Fruit fly (Drosophila melanogaster) whole organism, embryonic: ENCODE measurements around the gene CG14191.

Source experiments
- Atf3 ChIP-seq: fragments of 200-800 bp; sonication (Bioruptor generic); optimal IDR thresholded peaks from 3 replicates; lab custom pipeline; 2016; ENCODE audit warnings: missing biosample characterization, missing genetic modification characterization
- CG12744 ChIP-seq: fragments of 200-800 bp; sonication (Bioruptor generic); optimal IDR thresholded peaks from 2 replicates; lab custom pipeline; 2016; ENCODE audit warnings: missing biosample characterization, missing genetic modification characterization
- CG14441 ChIP-seq: fragments of 200-800 bp; sonication (Bioruptor generic); IDR thresholded peaks from 2 replicates; pipeline ENCODE4 v1.3.6; 2022; ENCODE audit warnings: missing biosample characterization, missing genetic modification characterization
- CG1647 ChIP-seq: fragments of 200-800 bp; sonication (Bioruptor generic); optimal IDR thresholded peaks from 3 replicates; lab custom pipeline; 2016; ENCODE audit warnings: missing biosample characterization, missing genetic modification characterization
- CG17612 ChIP-seq: fragments of 200-800 bp; sonication (Bioruptor generic); IDR thresholded peaks from 2 replicates; pipeline ENCODE4 v1.3.6; 2022; ENCODE audit warnings: missing biosample characterization, missing genetic modification characterization
- CG17912 ChIP-seq: fragments of 200-800 bp; sonication (Bioruptor generic); optimal IDR thresholded peaks from 2 replicates; lab custom pipeline; 2018; ENCODE audit warnings: missing biosample characterization, mild to moderate bottlenecking, missing genetic modification characterization
- CG18599 ChIP-seq: fragments of 200-800 bp; sonication (Bioruptor generic); optimal IDR thresholded peaks from 3 replicates; lab custom pipeline; 2017; ENCODE audit warnings: missing biosample characterization, missing genetic modification characterization, mild to moderate bottlenecking, moderate library complexity, missing genetic modification reagents
- CG18764 ChIP-seq: fragments of 200-800 bp; sonication (Bioruptor generic); optimal IDR thresholded peaks from 3 replicates; lab custom pipeline; 2016; ENCODE audit warnings: missing biosample characterization, missing genetic modification characterization
- CG2202 ChIP-seq: fragments of 200-800 bp; sonication (Bioruptor generic); optimal IDR thresholded peaks from 2 replicates; lab custom pipeline; 2018; ENCODE audit warnings: missing biosample characterization, mild to moderate bottlenecking, missing genetic modification characterization
- CG2875 ChIP-seq: fragments of 200-800 bp; sonication (Bioruptor generic); optimal IDR thresholded peaks from 2 replicates; lab custom pipeline; 2017; ENCODE audit warnings: missing biosample characterization, mild to moderate bottlenecking, missing genetic modification characterization, missing genetic modification reagents
- CG30431 ChIP-seq: fragments of 200-800 bp; sonication (Bioruptor generic); optimal IDR thresholded peaks from 2 replicates; lab custom pipeline; 2017; ENCODE audit warnings: missing biosample characterization, missing genetic modification characterization
- CG32772 ChIP-seq: fragments of 200-800 bp; sonication (Bioruptor generic); IDR thresholded peaks from 2 replicates; pipeline ENCODE4 v1.3.6; 2022; ENCODE audit warnings: missing biosample characterization, missing genetic modification characterization
- CG4328 ChIP-seq: fragments of 200-800 bp; sonication (Bioruptor generic); optimal IDR thresholded peaks from 3 replicates; lab custom pipeline; 2017; ENCODE audit warnings: missing biosample characterization, missing genetic modification reagents, missing genetic modification characterization
- CG8290 ChIP-seq, 3 experiments: fragments of 200-800 bp; sonication (Bioruptor generic); optimal IDR thresholded peaks; 2 replicates each; lab custom pipeline; 2016 to 2019; ENCODE audit warnings: missing biosample characterization in 3 of 3, missing genetic modification characterization in 3 of 3, mild to moderate bottlenecking in 2 of 3, moderate library complexity in 1 of 3
- CG8359 ChIP-seq: fragments of 200-800 bp; sonication (Bioruptor generic); optimal IDR thresholded peaks from 2 replicates; lab custom pipeline; 2017; ENCODE audit warnings: missing biosample characterization, mild to moderate bottlenecking, missing genetic modification characterization, borderline replicate concordance
- CG8478 ChIP-seq: fragments of >200 bp; optimal IDR thresholded peaks from 2 replicates; lab custom pipeline; 2018
- CG9215 ChIP-seq: fragments of 200-800 bp; sonication (Bioruptor generic); IDR thresholded peaks from 2 replicates; pipeline ENCODE4 v1.3.6; 2022; ENCODE audit warnings: missing biosample characterization, missing genetic modification characterization
- CG9437 ChIP-seq: fragments of 200-800 bp; sonication (Bioruptor generic); optimal IDR thresholded peaks from 2 replicates; lab custom pipeline; 2018; ENCODE audit warnings: missing biosample characterization, mild to moderate bottlenecking, missing genetic modification characterization
- CG9932 ChIP-seq: fragments of 200-800 bp; sonication (Bioruptor generic); IDR thresholded peaks from 2 replicates; pipeline ENCODE4 v1.3.6; 2022; ENCODE audit warnings: missing biosample characterization, missing genetic modification characterization
- Dref ChIP-seq: fragments of 200-800 bp; sonication (Bioruptor generic); IDR thresholded peaks from 2 replicates; pipeline ENCODE4 v1.3.6; 2022; ENCODE audit warnings: missing biosample characterization, missing genetic modification characterization
- Lpt ChIP-seq: fragments of >200 bp; optimal IDR thresholded peaks from 2 replicates; lab custom pipeline; 2018; ENCODE audit warnings: missing biosample characterization, missing genetic modification characterization
- Med ChIP-seq: fragments of 200-800 bp; sonication (Bioruptor generic); peaks from one replicate; lab custom pipeline; 2016; ENCODE audit warnings: missing biosample characterization, missing genetic modification characterization, mild to moderate bottlenecking, inconsistent platforms, moderate library complexity
- Mes4 ChIP-seq: fragments of 200-800 bp; sonication (Bioruptor generic); optimal IDR thresholded peaks from 2 replicates; lab custom pipeline; 2016; ENCODE audit warnings: missing biosample characterization, missing genetic modification characterization
- Mrtf ChIP-seq: fragments of 200-800 bp; sonication (Bioruptor generic); IDR thresholded peaks from 3 replicates; pipeline ENCODE4 v1.3.6; 2022; ENCODE audit warnings: missing biosample characterization, missing genetic modification characterization
- Neu2 ChIP-seq: fragments of 200-800 bp; sonication (Bioruptor generic); optimal IDR thresholded peaks from 3 replicates; lab custom pipeline; 2016; ENCODE audit warnings: missing biosample characterization, missing genetic modification characterization, borderline replicate concordance
- Nf-YB ChIP-seq: fragments of 200-800 bp; sonication (Bioruptor generic); optimal IDR thresholded peaks from 3 replicates; lab custom pipeline; 2019; ENCODE audit warnings: missing biosample characterization, mild to moderate bottlenecking, missing genetic modification characterization, moderate library complexity
- Sry-β ChIP-seq: fragments of 200-800 bp; sonication (Bioruptor generic); optimal IDR thresholded peaks from 2 replicates; lab custom pipeline; 2018; ENCODE audit warnings: missing biosample characterization, mild to moderate bottlenecking, missing genetic modification characterization, moderate library complexity
- bigmax ChIP-seq: fragments of 200-800 bp; sonication (Bioruptor generic); optimal IDR thresholded peaks from 2 replicates; lab custom pipeline; 2018; ENCODE audit warnings: missing biosample characterization, mild to moderate bottlenecking, missing genetic modification characterization
- bowl ChIP-seq: fragments of 200-800 bp; sonication (Bioruptor generic); IDR thresholded peaks from 2 replicates; pipeline ENCODE4 v1.3.6; 2022; ENCODE audit warnings: missing biosample characterization, missing genetic modification characterization
- cato ChIP-seq: fragments of 200-800 bp; sonication (Bioruptor generic); optimal IDR thresholded peaks from 2 replicates; lab custom pipeline; 2016; ENCODE audit warnings: missing biosample characterization, missing genetic modification characterization, borderline replicate concordance
- chinmo ChIP-seq: fragments of 200-800 bp; sonication (Bioruptor generic); IDR thresholded peaks from 4 replicates; pipeline ENCODE4 v1.3.6; 2022; ENCODE audit warnings: missing biosample characterization, missing genetic modification characterization; ENCODE audit not compliant: partially characterized antibody
- dati ChIP-seq: fragments of 200-800 bp; sonication (Bioruptor generic); IDR thresholded peaks from 2 replicates; pipeline ENCODE4 v1.3.6; 2022; ENCODE audit warnings: missing biosample characterization, missing genetic modification characterization
- disco-r ChIP-seq: fragments of 200-800 bp; sonication (Bioruptor generic); optimal IDR thresholded peaks from 2 replicates; lab custom pipeline; 2016; ENCODE audit warnings: missing biosample characterization, missing genetic modification characterization
- gcm2 ChIP-seq: fragments of 200-800 bp; sonication (Bioruptor generic); optimal IDR thresholded peaks from 2 replicates; lab custom pipeline; 2016; ENCODE audit warnings: missing biosample characterization, missing genetic modification characterization
- inv ChIP-seq: fragments of 200-800 bp; sonication (Bioruptor generic); IDR thresholded peaks from 2 replicates; pipeline ENCODE4 v1.3.6; 2022; ENCODE audit warnings: missing biosample characterization, missing genetic modification characterization; ENCODE audit not compliant: partially characterized antibody
- nau ChIP-seq: fragments of 200-800 bp; sonication (Bioruptor generic); optimal IDR thresholded peaks from 3 replicates; lab custom pipeline; 2017; ENCODE audit warnings: missing biosample characterization, mild to moderate bottlenecking, missing genetic modification characterization, missing genetic modification reagents
- org-1 ChIP-seq: fragments of 200-800 bp; sonication (Bioruptor generic); optimal IDR thresholded peaks from 2 replicates; lab custom pipeline; 2017; ENCODE audit warnings: missing biosample characterization, missing genetic modification characterization
- prd ChIP-seq, 3 experiments: fragments of >200 bp in 2 of 3; fragments of 200-800 bp in 1 of 3; sonication (Bioruptor generic) in 1 of 3; optimal IDR thresholded peaks in 2 of 3; IDR thresholded peaks in 1 of 3; 2 replicates in 2 of 3; 3 replicates in 1 of 3; pipeline versions ENCODE4 v1.3.6 to Lab custom; 2017 to 2022; ENCODE audit warnings: missing biosample characterization in 1 of 3, missing genetic modification characterization in 1 of 3
- pros ChIP-seq: fragments of 200-800 bp; sonication (Bioruptor generic); optimal IDR thresholded peaks from 3 replicates; lab custom pipeline; 2019; ENCODE audit warnings: missing biosample characterization, mild to moderate bottlenecking, missing genetic modification characterization, moderate library complexity
- sug ChIP-seq: fragments of 200-800 bp; optimal IDR thresholded peaks from 2 replicates; lab custom pipeline; 2019; ENCODE audit warnings: missing biosample characterization, mild to moderate bottlenecking, missing genetic modification characterization, moderate library complexity
- yki ChIP-seq: fragments of >200 bp; optimal IDR thresholded peaks from 3 replicates; lab custom pipeline; 2018
- zfh2 ChIP-seq: fragments of 200-800 bp; sonication (Bioruptor generic); optimal IDR thresholded peaks from 2 replicates; lab custom pipeline; 2016; ENCODE audit warnings: missing biosample characterization, missing genetic modification characterization

Gene CG14191

dm6 chrX:19073878-19074277, 7.6 kb upstream of the CG14191 start (continued):
- no peak for TF ChIP-seq CG2875 (GFP tag; lab: Kevin White, UChicago)
- TF ChIP-seq cato, result no peak
- TF ChIP-seq sug (tag; lab: Kevin White, UChicago), result peak; percentile 74
- TF ChIP-seq bowl (GFP tag; lab: Robert Waterston, UW), result no peak
- TF ChIP-seq CG32772 (GFP tag; lab: Robert Waterston, UW), result peak; percentile 46; the same call in 1 of the 2 replicates
- no peak for TF ChIP-seq Atf3 (GFP tag; lab: Kevin White, UChicago)
- no peak for TF ChIP-seq pros (GFP tag; lab: Kevin White, UChicago)

- TF ChIP-seq CG8478 (lab: Kevin White, UChicago) (no peak), Med (peak; percentile 19), CG17612 (GFP tag; lab: Robert Waterston, UW) (peak; percentile 86), CG8290 (GFP tag; optimal IDR thresholded peaks at IDR 0.05; lab: Kevin White, UChicago) (peak; percentile 87), CG8290 (tag; optimal IDR thresholded peaks at IDR 0.05; lab: Kevin White, UChicago) (peak; percentile 7 to 69)
Observed at dm6 chrX:19074585-19074984, 6.9 kb upstream of the CG14191 start.

- TF ChIP-seq prd (optimal IDR thresholded peaks at IDR 0.05; lab: Kevin White, UChicago) (no peak), prd (GFP tag; IDR thresholded peaks at IDR 0.05; lab: Robert Waterston, UW) (no peak), CG2202 (no peak), CG17912 (GFP tag; lab: Kevin White, UChicago) (no peak), Neu2 (GFP tag; lab: Kevin White, UChicago) (no peak), CG4328 (GFP tag; lab: Kevin White, UChicago) (no peak), CG9437 (GFP tag; lab: Kevin White, UChicago) (no peak), dati (GFP tag; lab: Robert Waterston, UW) (no peak), CG14441 (GFP tag; lab: Robert Waterston, UW) (no peak), Nf-YB (GFP tag; lab: Kevin White, UChicago) (no peak), org-1 (GFP tag; lab: Kevin White, UChicago) (no peak), CG18599 (GFP tag; lab: Kevin White, UChicago) (no peak), Sry-β (GFP tag; lab: Kevin White, UChicago) (no peak), Mes4 (GFP tag; lab: Kevin White, UChicago) (no peak), disco-r (GFP tag; lab: Kevin White, UChicago) (no peak), CG8359 (GFP tag; lab: Kevin White, UChicago) (no peak), Mrtf (GFP tag; lab: Robert Waterston, UW) (no peak), CG9932 (GFP tag; lab: Robert Waterston, UW) (no peak)
Observed at dm6 chrX:19077420-19077819, 4.0 kb upstream of the CG14191 start, which contains the start of gene CG7406. CG7406 (plus strand) TSS chrX:19077720.

dm6 chrX:19083190-19083589, 1.7 kb downstream of the CG14191 start, which contains the start of gene CG7423:
CG7423 (minus strand) TSS chrX:19083290.
- TF ChIP-seq gcm2 (GFP tag; lab: Kevin White, UChicago) (no peak), CG18764 (GFP tag; lab: Kevin White, UChicago) (no peak), zfh2 (GFP tag; lab: Kevin White, UChicago) (no peak), CG30431 (GFP tag; lab: Kevin White, UChicago) (no peak), inv (GFP tag; lab: Robert Waterston, UW) (no peak), chinmo (GFP tag; lab: Robert Waterston, UW) (no peak), nau (GFP tag; lab: Kevin White, UChicago) (no peak), yki (lab: Kevin White, UChicago) (no peak), CG9215 (no peak), Dref (no peak), CG1647 (GFP tag; lab: Kevin White, UChicago) (no peak), Mrtf (GFP tag; lab: Robert Waterston, UW) (no peak), bigmax (GFP tag; lab: Kevin White, UChicago) (no peak), Lpt (GFP tag; lab: Kevin White, UChicago) (no peak), CG2875 (GFP tag; lab: Kevin White, UChicago) (no peak), CG12744 (no peak)
